Fruit fly (Drosophila melanogaster): Measurements from ENCODE around the gene SdhD.

Gene SdhD

dm6 chr3R:23773610-23774364 lies 13.4 kb upstream of the SdhD start, which contains the start of gene CG10208 (continued):
- TF ChIP-seq peb (GFP tag; IDR thresholded peaks at IDR 0.05) (no peak), CG15514 (GFP tag; optimal IDR thresholded peaks at IDR 0.05) (peak; percentile 37), HmgZ (tag; optimal IDR thresholded peaks at IDR 0.05) (peak; percentile 3), sr (GFP tag; IDR thresholded peaks at IDR 0.05) (0 out of 3 replicates have a peak, but pooled peaks have one; percentile 36), Side (GFP tag; optimal IDR thresholded peaks at IDR 0.05) (no peak), cato (GFP tag; optimal IDR thresholded peaks at IDR 0.05; ENCODE audit: borderline replicate concordance) (no peak), sug (tag; optimal IDR thresholded peaks at IDR 0.05) (peak; percentile 7), exex (tag; optimal IDR thresholded peaks at IDR 0.05) (peak; percentile 22), chm (GFP tag; IDR thresholded peaks at IDR 0.05) (0 out of 2 replicates have a peak, but pooled peaks have one; percentile 7), ems (GFP tag; optimal IDR thresholded peaks at IDR 0.05) (no peak), cad (GFP tag; optimal IDR thresholded peaks at IDR 0.05) (no peak), E2f2 (GFP tag; IDR thresholded peaks at IDR 0.05) (peak; percentile 68), Dref (GFP tag; IDR thresholded peaks at IDR 0.05) (peak; percentile 55), CG2129 (GFP tag; IDR thresholded peaks at IDR 0.05; ENCODE audit: partially characterized antibody) (no peak), crc (GFP tag; optimal IDR thresholded peaks at IDR 0.05) (no peak), CG7745 (tag; optimal IDR thresholded peaks at IDR 0.05) (no peak), bbx (GFP tag; IDR thresholded peaks at IDR 0.05; ENCODE audit: partially characterized antibody) (no peak), mam (GFP tag; optimal IDR thresholded peaks at IDR 0.05) (no peak), Dp (GFP tag; optimal IDR thresholded peaks at IDR 0.05) (peak; percentile 59), grau (tag; optimal IDR thresholded peaks at IDR 0.05) (no peak)

dm6 chr3R:23772808-23773207 lies 12.4 kb upstream of the SdhD start, which contains the start of gene tst:
TSS of gene tst (minus strand) at chr3R:23772859.
- TF ChIP-seq CG4404 (GFP tag; IDR thresholded peaks at IDR 0.05) (peak; percentile 98), Oaz (GFP tag; IDR thresholded peaks at IDR 0.05) (peak; percentile 87), dimm (GFP tag; IDR thresholded peaks at IDR 0.05) (peak; percentile 90), CG2116 (GFP tag; optimal IDR thresholded peaks at IDR 0.05) (peak; percentile 66), CG10565 (GFP tag; optimal IDR thresholded peaks at IDR 0.05) (peak; percentile 20), bcd (GFP tag; optimal IDR thresholded peaks at IDR 0.05) (peak; percentile 88), CG12071 (GFP tag; optimal IDR thresholded peaks at IDR 0.05) (no peak), insv (GFP tag; optimal IDR thresholded peaks at IDR 0.05) (peak in 1 of 2 experiments; percentile 36), Atf6 (GFP tag; IDR thresholded peaks at IDR 0.05) (peak; percentile 91), Deaf1 (tag; optimal IDR thresholded peaks at IDR 0.05) (no peak), Drgx (GFP tag; IDR thresholded peaks at IDR 0.05) (peak; percentile 94), nerfin-2 (GFP tag; IDR thresholded peaks at IDR 0.05; ENCODE audit: partially characterized antibody) (no peak), CG8944 (GFP tag; optimal IDR thresholded peaks at IDR 0.05) (peak; percentile 34), MBD-R2 (GFP tag; IDR thresholded peaks at IDR 0.05) (peak; percentile 97), vnd (GFP tag; IDR thresholded peaks at IDR 0.05; ENCODE audit: partially characterized antibody) (no peak), CG4820 (GFP tag; optimal IDR thresholded peaks at IDR 0.05) (peak; percentile 82), fd102C (GFP tag; optimal IDR thresholded peaks at IDR 0.05) (peak; percentile 19), CG8281 (tag; optimal IDR thresholded peaks at IDR 0.05) (peak; percentile 68), nerfin-1 (tag; optimal IDR thresholded peaks at IDR 0.05) (peak; percentile 79), oc (tag; optimal IDR thresholded peaks at IDR 0.05) (peak; percentile 89), CG6765 (GFP tag; optimal IDR thresholded peaks at IDR 0.05) (peak; percentile 72), CG31388 (GFP tag; optimal IDR thresholded peaks at IDR 0.05) (peak; percentile 59), ind (GFP tag; optimal IDR thresholded peaks at IDR 0.05) (peak; percentile 94), lola (GFP tag; optimal IDR thresholded peaks at IDR 0.05) (peak in 1 of 3 experiments; percentile 88), ATbp (GFP tag; optimal IDR thresholded peaks at IDR 0.05) (peak; percentile 85), Lpt (GFP tag; optimal IDR thresholded peaks at IDR 0.05) (no peak), Dek (tag; optimal IDR thresholded peaks at IDR 0.05) (peak; percentile 90), Opbp (GFP tag; IDR thresholded peaks at IDR 0.05; ENCODE audit: partially characterized antibody) (no peak), CG42726 (GFP tag; IDR thresholded peaks at IDR 0.05; ENCODE audit: partially characterized antibody) (no peak)

Measured in whole organism, embryonic.